Fruit fly (Drosophila melanogaster): ENCODE results near the gene CG46509.
"Not testable (repeated sequence)": the region's sequence is repeated elsewhere in the genome, so short reads cannot be mapped to it uniquely, and the experiment has no call there.

dm6 chrX:22217079-22217478 lies 44.6 kb downstream of the CG46509 start, which contains the start of gene CG46517:
- TF ChIP-seq h, ttk, Sin3A, Myc, psq, insv (optimal IDR thresholded peaks at IDR 0.05): not testable (repeated sequence)
